Worm (Caenorhabditis elegans): Measurements from ENCODE around the gene sams-4.
A peak's percentile ranks its signal among the peaks of the same experiment; 100 is the strongest.

The sams-4 gene

ce11 chrIV:5846269-5846668 is at the start of gene sams-4:
sams-4 (minus strand) TSS chrIV:5846369.
- TF ChIP-seq xnd-1 (tag; optimal IDR thresholded peaks at IDR 0.05) (no peak), lin-26 (GFP tag; IDR thresholded peaks at IDR 0.05) (no peak), Y53G8AR.9 (GFP tag; conservative IDR thresholded peaks at IDR 0.05) (no peak), mel-28 (tag; optimal IDR thresholded peaks at IDR 0.05; ENCODE audit: borderline replicate concordance) (no peak), hlh-12 (tag; optimal IDR thresholded peaks at IDR 0.05) (no peak), D2030.7 (GFP tag; IDR thresholded peaks at IDR 0.05) (no peak), tlf-1 (GFP tag; optimal IDR thresholded peaks at IDR 0.05) (no peak), rpc-1 (optimal IDR thresholded peaks at IDR 0.05) (no peak), rpc-1 (tag; optimal IDR thresholded peaks at IDR 0.05) (no peak), lin-54 (GFP tag; optimal IDR thresholded peaks at IDR 0.05) (no peak), ceh-100 (GFP tag; IDR thresholded peaks at IDR 0.05) (no peak), die-1 (tag; optimal IDR thresholded peaks at IDR 0.05) (no peak), F23B12.7 (tag; optimal IDR thresholded peaks at IDR 0.05; ENCODE audit: insufficient read depth) (no peak), ceh-40 (GFP tag; IDR thresholded peaks at IDR 0.05) (no peak), nhr-120 (GFP tag; IDR thresholded peaks at IDR 0.05) (no peak), madf-6 (GFP tag; IDR thresholded peaks at IDR 0.05) (no peak), zfh-2 (GFP tag; conservative IDR thresholded peaks at IDR 0.05) (no peak), B0336.3 (GFP tag; IDR thresholded peaks at IDR 0.05) (no peak), snpc-4 (GFP tag; optimal IDR thresholded peaks at IDR 0.05) (no peak), snpc-4 (tag; optimal IDR thresholded peaks at IDR 0.05) (no peak)

ce11 chrIV:5895190-5895589 is 49.0 kb upstream of the sams-4 start, which contains the start of gene nspb-6:
nspb-6 (plus strand) TSS chrIV:5895490.
- TF ChIP-seq hmg-1.2 (GFP tag; IDR thresholded peaks at IDR 0.05), result no peak

- peak; percentile 8 for TF ChIP-seq efl-1 (GFP tag; optimal IDR thresholded peaks at IDR 0.05)
- no peak for TF ChIP-seq mes-4 (tag; optimal IDR thresholded peaks at IDR 0.05)
Observed at ce11 chrIV:5891265-5891664, 45.1 kb upstream of the sams-4 start, which contains the start of gene H04M03.3. H04M03.3 (plus strand) TSS chrIV:5891565.

- no peak for TF ChIP-seq ZK185.1 (tag; optimal IDR thresholded peaks at IDR 0.05; ENCODE audit: poor library complexity, severe bottlenecking)
- no peak for TF ChIP-seq die-1 (tag; optimal IDR thresholded peaks at IDR 0.05)
- TF ChIP-seq ztf-25 (GFP tag; IDR thresholded peaks at IDR 0.05), result no peak
- TF ChIP-seq K11D2.4 (GFP tag; IDR thresholded peaks at IDR 0.05), result no peak
- no peak for TF ChIP-seq F33H1.4 (GFP tag; IDR thresholded peaks at IDR 0.05)
- TF ChIP-seq snpc-1.3 (tag; optimal IDR thresholded peaks at IDR 0.05; ENCODE audit: insufficient read depth), result no peak
- TF ChIP-seq lin-40 (tag; optimal IDR thresholded peaks at IDR 0.05), result no peak
- no peak for TF ChIP-seq hlh-12 (tag; optimal IDR thresholded peaks at IDR 0.05)
- no peak for TF ChIP-seq Y67H2A.10 (GFP tag; conservative IDR thresholded peaks at IDR 0.05)
Observed at ce11 chrIV:5886605-5887004, 40.4 kb upstream of the sams-4 start.

- TF ChIP-seq fkh-3 (tag; optimal IDR thresholded peaks at IDR 0.05) (no peak), him-1 (tag; optimal IDR thresholded peaks at IDR 0.05) (no peak)
Observed at ce11 chrIV:5885180-5885887, 39.2 kb upstream of the sams-4 start, which contains the start of gene glf-1. glf-1 (plus strand) TSS chrIV:5885835.
